Fruit fly (Drosophila melanogaster) whole organism, adult: Measurements from ENCODE around the gene MtnD.
A peak's percentile ranks its signal among the peaks of the same experiment; 100 is the strongest.

ENCODE experiments used
- CG12768 ChIP-seq: fragments of 200-800 bp; sonication (Bioruptor generic); optimal IDR thresholded peaks from 2 replicates; lab custom pipeline; 2017; ENCODE audit warnings: missing biosample characterization, missing genetic modification characterization, mild to moderate bottlenecking, moderate library complexity, missing genetic modification reagents
- CG1620 ChIP-seq: fragments of 200-800 bp; sonication (Bioruptor generic); optimal IDR thresholded peaks from 2 replicates; lab custom pipeline; 2016; ENCODE audit warnings: missing biosample characterization, missing genetic modification characterization
- CG33017 ChIP-seq: fragments of 200-800 bp; sonication (Bioruptor generic); optimal IDR thresholded peaks from 2 replicates; lab custom pipeline; 2018; ENCODE audit warnings: missing biosample characterization, mild to moderate bottlenecking, missing genetic modification characterization, moderate library complexity
- CG5204 ChIP-seq: fragments of 200-800 bp; sonication (Bioruptor generic); optimal IDR thresholded peaks from 2 replicates; lab custom pipeline; 2016; ENCODE audit warnings: missing biosample characterization, missing genetic modification characterization
- CG7045 ChIP-seq: fragments of 200-800 bp; sonication (Bioruptor generic); optimal IDR thresholded peaks from 2 replicates; lab custom pipeline; 2017; ENCODE audit warnings: missing biosample characterization, mild to moderate bottlenecking, missing genetic modification characterization
- CG7101 ChIP-seq: fragments of 200-800 bp; sonication (Bioruptor generic); optimal IDR thresholded peaks from 2 replicates; lab custom pipeline; 2018; ENCODE audit warnings: missing biosample characterization, mild to moderate bottlenecking, missing genetic modification characterization, moderate library complexity
- Clk ChIP-seq: fragments of 200-800 bp; sonication (Bioruptor generic); optimal IDR thresholded peaks from 2 replicates; lab custom pipeline; 2017; ENCODE audit warnings: missing biosample characterization, missing genetic modification characterization
- Crg-1 ChIP-seq: fragments of 200-800 bp; sonication (Bioruptor generic); optimal IDR thresholded peaks from 2 replicates; lab custom pipeline; 2016; ENCODE audit warnings: missing biosample characterization, missing genetic modification characterization
- Hr96 ChIP-seq: fragments of 200-800 bp; sonication (Bioruptor generic); optimal IDR thresholded peaks from 2 replicates; lab custom pipeline; 2016; ENCODE audit warnings: missing biosample characterization, missing genetic modification characterization
- bab1 ChIP-seq: fragments of 200-800 bp; sonication (Bioruptor generic); optimal IDR thresholded peaks from 3 replicates; lab custom pipeline; 2019; ENCODE audit warnings: missing biosample characterization, mild to moderate bottlenecking, missing genetic modification characterization, moderate library complexity
- cic ChIP-seq: fragments of 200-800 bp; sonication (Bioruptor generic); optimal IDR thresholded peaks from 2 replicates; lab custom pipeline; 2017; ENCODE audit warnings: missing biosample characterization, mild to moderate bottlenecking, missing genetic modification characterization, moderate library complexity
- kay ChIP-seq: fragments of 200-800 bp; sonication (Bioruptor generic); peaks from one replicate; lab custom pipeline; 2016; ENCODE audit warnings: missing biosample characterization, missing genetic modification characterization, borderline replicate concordance
- pad ChIP-seq: fragments of 200-800 bp; sonication (Bioruptor generic); optimal IDR thresholded peaks from 3 replicates; lab custom pipeline; 2017; ENCODE audit warnings: missing biosample characterization, missing genetic modification characterization, mild to moderate bottlenecking, moderate library complexity, missing genetic modification reagents

- TF ChIP-seq CG33017 (tag; lab: Kevin White, UChicago): no peak
- no peak for TF ChIP-seq pad (GFP tag; lab: Kevin White, UChicago)
- TF ChIP-seq CG7101 (tag; lab: Kevin White, UChicago): no peak
- no peak for TF ChIP-seq CG7045 (GFP tag; lab: Kevin White, UChicago)
- TF ChIP-seq cic (GFP tag; lab: Kevin White, UChicago): peak; percentile 31
- TF ChIP-seq Crg-1 (GFP tag; lab: Kevin White, UChicago): no peak
- TF ChIP-seq CG12768 (GFP tag; lab: Kevin White, UChicago): no peak
- TF ChIP-seq CG1620 (GFP tag; lab: Kevin White, UChicago): no peak
- TF ChIP-seq Hr96 (GFP tag; lab: Kevin White, UChicago): no peak
- no peak for TF ChIP-seq Clk (GFP tag; lab: Kevin White, UChicago)
- TF ChIP-seq bab1 (GFP tag; lab: Kevin White, UChicago): no peak
- TF ChIP-seq kay: no peak
- TF ChIP-seq CG5204: no peak
Observed at dm6 chr3R:20543719-20544118, 9.0 kb downstream of the MtnD start.
